Worm (Caenorhabditis elegans) whole organism, L4/young adult: ENCODE measurements around the gene col-41.

Experiments used
- W03F9.2 ChIP-seq: fragments of 150-350 bp; optimal IDR thresholded peaks from 2 replicates; lab custom pipeline; 2014; ENCODE audit warnings: missing biosample characterization, missing genetic modification characterization
- him-1 ChIP-seq: sonication (generic microtip); optimal IDR thresholded peaks from 2 replicates; lab custom pipeline; 2016; ENCODE audit warnings: missing genotype, missing genetic modification reagents, missing genetic modification characterization, missing compliant biosample characterization

ce11 chrX:15221107-15221506, 44.8 kb upstream of the col-41 start:
- no peak for TF ChIP-seq W03F9.2
- TF ChIP-seq him-1 (tag; lab: Kevin White, UChicago): no peak
